Worm (Caenorhabditis elegans): ENCODE measurements around the gene srz-14.

ce11 chrV:16218522-16218921 is 35.1 kb downstream of the srz-14 start, which contains the start of gene F11A5.15:
- no peak for TF ChIP-seq ZK546.5 (tag; optimal IDR thresholded peaks at IDR 0.05)
- no peak for TF ChIP-seq nhr-129 (tag; optimal IDR thresholded peaks at IDR 0.05)
- no peak for TF ChIP-seq ztf-1 (GFP tag; conservative IDR thresholded peaks at IDR 0.05)
- TF ChIP-seq ama-1 (optimal IDR thresholded peaks at IDR 0.05): no peak
- TF ChIP-seq unc-62 (GFP tag; optimal IDR thresholded peaks at IDR 0.05): no peak
- TF ChIP-seq blmp-1 (tag; optimal IDR thresholded peaks at IDR 0.05; ENCODE audit: insufficient read depth): no peak
